Fruit fly (Drosophila melanogaster) whole organism, embryonic: ENCODE data around the gene mRpS26.

ENCODE experiments used
- Adf1 ChIP-seq: fragments of 200-800 bp; sonication (Bioruptor generic); IDR thresholded peaks from 2 replicates; pipeline ENCODE4 v1.3.6; 2022; ENCODE audit warnings: missing biosample characterization, missing genetic modification characterization
- Awh ChIP-seq: fragments of 200-800 bp; sonication (Bioruptor generic); IDR thresholded peaks from 2 replicates; pipeline ENCODE4, ENCODE4 v1.3.6; 2022; ENCODE audit warnings: missing biosample characterization, missing genetic modification characterization
- CG10267 ChIP-seq: fragments of 200-800 bp; sonication (Bioruptor generic); optimal IDR thresholded peaks from 2 replicates; lab custom pipeline; 2018; ENCODE audit warnings: missing biosample characterization, mild to moderate bottlenecking, missing genetic modification characterization, moderate library complexity
- CG10462 ChIP-seq: fragments of 200-800 bp; sonication (Bioruptor generic); optimal IDR thresholded peaks from 2 replicates; lab custom pipeline; 2016; ENCODE audit warnings: missing biosample characterization, missing genetic modification characterization
- CG11085 ChIP-seq: fragments of 200-800 bp; sonication (Bioruptor generic); IDR thresholded peaks from 2 replicates; pipeline ENCODE4 v1.3.6; 2022; ENCODE audit warnings: missing biosample characterization, missing genetic modification characterization
- CG11093 ChIP-seq: fragments of 200-800 bp; sonication (Bioruptor generic); IDR thresholded peaks from 3 replicates; pipeline ENCODE4 v1.3.6; 2022; ENCODE audit warnings: missing biosample characterization, missing genetic modification characterization
- CG11696 ChIP-seq: fragments of 200-800 bp; sonication (Bioruptor generic); IDR thresholded peaks from 2 replicates; pipeline ENCODE4 v1.3.6; 2022; ENCODE audit warnings: missing biosample characterization, missing genetic modification characterization
- CG12659 ChIP-seq: fragments of 200-800 bp; sonication (Bioruptor generic); optimal IDR thresholded peaks from 3 replicates; lab custom pipeline; 2017; ENCODE audit warnings: mild to moderate bottlenecking, missing biosample characterization, missing genetic modification reagents, missing genetic modification characterization
- CG13287 ChIP-seq: fragments of 200-800 bp; sonication (Bioruptor generic); IDR thresholded peaks from 2 replicates; pipeline ENCODE4 v1.3.6; 2022; ENCODE audit warnings: missing biosample characterization, missing genetic modification characterization; ENCODE audit not compliant: partially characterized antibody
- CG13894 ChIP-seq: fragments of 200-800 bp; sonication (Bioruptor generic); optimal IDR thresholded peaks from 3 replicates; lab custom pipeline; 2018; ENCODE audit warnings: missing biosample characterization, mild to moderate bottlenecking, missing genetic modification characterization, moderate library complexity
- CG14050 ChIP-seq: fragments of 200-800 bp; sonication (Bioruptor generic); IDR thresholded peaks from 3 replicates; pipeline ENCODE4 v1.3.6; 2022; ENCODE audit warnings: missing biosample characterization, missing genetic modification characterization
- CG1529 ChIP-seq: fragments of 200-800 bp; sonication (Bioruptor generic); optimal IDR thresholded peaks from 3 replicates; lab custom pipeline; 2018; ENCODE audit warnings: missing biosample characterization, missing genetic modification characterization
- CG17568 ChIP-seq: fragments of 200-800 bp; sonication (Bioruptor generic); optimal IDR thresholded peaks from 2 replicates; lab custom pipeline; 2018; ENCODE audit warnings: missing biosample characterization, mild to moderate bottlenecking, missing genetic modification characterization, moderate library complexity
- CG2678 ChIP-seq: fragments of 200-800 bp; sonication (Bioruptor generic); optimal IDR thresholded peaks from 3 replicates; lab custom pipeline; 2019; ENCODE audit warnings: missing biosample characterization, mild to moderate bottlenecking, missing genetic modification characterization, moderate library complexity
- CG2875 ChIP-seq: fragments of 200-800 bp; sonication (Bioruptor generic); optimal IDR thresholded peaks from 2 replicates; lab custom pipeline; 2017; ENCODE audit warnings: missing biosample characterization, mild to moderate bottlenecking, missing genetic modification characterization, missing genetic modification reagents
- CG30403 ChIP-seq: fragments of 200-800 bp; sonication (Bioruptor generic); optimal IDR thresholded peaks from 3 replicates; lab custom pipeline; 2016; ENCODE audit warnings: missing biosample characterization, missing genetic modification characterization
- CG31441 ChIP-seq: fragments of 200-800 bp; sonication (Bioruptor generic); IDR thresholded peaks from 2 replicates; pipeline ENCODE4 v1.3.6; 2022; ENCODE audit warnings: missing biosample characterization, missing genetic modification characterization
- CG4730 ChIP-seq: fragments of 200-800 bp; sonication (Bioruptor generic); IDR thresholded peaks from 2 replicates; pipeline ENCODE4 v1.3.6; 2022; ENCODE audit warnings: missing biosample characterization, missing genetic modification characterization
- CG4854 ChIP-seq: fragments of 200-800 bp; sonication (Bioruptor generic); optimal IDR thresholded peaks from 2 replicates; lab custom pipeline; 2016; ENCODE audit warnings: missing biosample characterization, missing genetic modification characterization, inconsistent platforms
- CG6254 ChIP-seq: fragments of 200-800 bp; sonication (Bioruptor generic); optimal IDR thresholded peaks from 3 replicates; lab custom pipeline; 2017; ENCODE audit warnings: mild to moderate bottlenecking, missing biosample characterization, missing genetic modification reagents, missing genetic modification characterization
- CG6813 ChIP-seq: fragments of 200-800 bp; sonication (Bioruptor generic); optimal IDR thresholded peaks from 2 replicates; lab custom pipeline; 2017; ENCODE audit warnings: missing biosample characterization, missing genetic modification characterization, mild to moderate bottlenecking, moderate library complexity, missing genetic modification reagents
- CG8388 ChIP-seq: fragments of 200-800 bp; sonication (Bioruptor generic); optimal IDR thresholded peaks from 2 replicates; lab custom pipeline; 2019; ENCODE audit warnings: missing biosample characterization, mild to moderate bottlenecking, missing genetic modification characterization, moderate library complexity
- CG8924 ChIP-seq: fragments of 200-800 bp; optimal IDR thresholded peaks from 3 replicates; lab custom pipeline; 2019; ENCODE audit warnings: missing biosample characterization, mild to moderate bottlenecking, missing genetic modification characterization, moderate library complexity
- CG9609 ChIP-seq: fragments of 200-800 bp; sonication (Bioruptor generic); optimal IDR thresholded peaks from 3 replicates; lab custom pipeline; 2016; ENCODE audit warnings: missing biosample characterization, missing genetic modification characterization
- Dref ChIP-seq: fragments of 200-800 bp; sonication (Bioruptor generic); IDR thresholded peaks from 2 replicates; pipeline ENCODE4 v1.3.6; 2022; ENCODE audit warnings: missing biosample characterization, missing genetic modification characterization
- Ets97D ChIP-seq: fragments of 200-800 bp; sonication (Bioruptor generic); optimal IDR thresholded peaks from 3 replicates; lab custom pipeline; 2016; ENCODE audit warnings: missing biosample characterization, missing genetic modification characterization
- Fer1 ChIP-seq: fragments of 200-800 bp; sonication (Bioruptor generic); optimal IDR thresholded peaks from 2 replicates; lab custom pipeline; 2017; ENCODE audit warnings: missing biosample characterization, mild to moderate bottlenecking, missing genetic modification characterization
- H15 ChIP-seq: fragments of 200-800 bp; sonication (Bioruptor generic); IDR thresholded peaks from 3 replicates; pipeline ENCODE4 v1.3.6; 2022; ENCODE audit warnings: missing biosample characterization, missing genetic modification characterization
- Hr78 ChIP-seq, 2 experiments: fragments of 200-800 bp in 1 of 2; fragments of >200 bp in 1 of 2; sonication (Bioruptor generic) in 1 of 2; optimal IDR thresholded peaks; 2 replicates each; lab custom pipeline; 2017 to 2019; ENCODE audit warnings: missing biosample characterization in 2 of 2, missing genetic modification characterization in 2 of 2, mild to moderate bottlenecking in 1 of 2, moderate library complexity in 1 of 2
- MESR4 ChIP-seq: fragments of 200-800 bp; sonication (Bioruptor generic); optimal IDR thresholded peaks from 2 replicates; lab custom pipeline; 2018; ENCODE audit warnings: missing biosample characterization, mild to moderate bottlenecking, missing genetic modification characterization, moderate library complexity
- Meics ChIP-seq: fragments of 200-800 bp; sonication (Bioruptor generic); optimal IDR thresholded peaks from 2 replicates; lab custom pipeline; 2017; ENCODE audit warnings: missing biosample characterization, mild to moderate bottlenecking, missing genetic modification characterization
- Nf-YB ChIP-seq: fragments of 200-800 bp; sonication (Bioruptor generic); optimal IDR thresholded peaks from 3 replicates; lab custom pipeline; 2019; ENCODE audit warnings: missing biosample characterization, mild to moderate bottlenecking, missing genetic modification characterization, moderate library complexity
- Ptx1 ChIP-seq: fragments of 200-800 bp; sonication (Bioruptor generic); IDR thresholded peaks from 2 replicates; pipeline ENCODE4 v1.3.6; 2022; ENCODE audit warnings: missing biosample characterization, missing genetic modification characterization
- Spps ChIP-seq: fragments of 200-800 bp; sonication (Bioruptor generic); optimal IDR thresholded peaks from 2 replicates; lab custom pipeline; 2018; ENCODE audit warnings: missing biosample characterization, mild to moderate bottlenecking, missing genetic modification characterization
- ac ChIP-seq: fragments of 200-800 bp; sonication (Bioruptor generic); optimal IDR thresholded peaks from 3 replicates; lab custom pipeline; 2017; ENCODE audit warnings: missing biosample characterization, mild to moderate bottlenecking, missing genetic modification characterization
- ase ChIP-seq: fragments of 200-800 bp; sonication (Bioruptor generic); IDR thresholded peaks from 3 replicates; pipeline ENCODE4 v1.3.6; 2022; ENCODE audit warnings: missing biosample characterization, missing genetic modification characterization
- bab2 ChIP-seq: fragments of 200-800 bp; sonication (Bioruptor generic); optimal IDR thresholded peaks from 2 replicates; lab custom pipeline; 2016; ENCODE audit warnings: missing biosample characterization, missing genetic modification characterization
- cg ChIP-seq: fragments of 200-800 bp; sonication (Bioruptor generic); optimal IDR thresholded peaks from 3 replicates; lab custom pipeline; 2019; ENCODE audit warnings: missing biosample characterization, mild to moderate bottlenecking, missing genetic modification characterization, moderate library complexity
- dmrt99B ChIP-seq: fragments of 200-800 bp; sonication (Bioruptor generic); optimal IDR thresholded peaks from 2 replicates; lab custom pipeline; 2018; ENCODE audit warnings: missing biosample characterization, mild to moderate bottlenecking, missing genetic modification characterization, moderate library complexity
- fd3F ChIP-seq: fragments of 200-800 bp; sonication (Bioruptor generic); optimal IDR thresholded peaks from 2 replicates; lab custom pipeline; 2018; ENCODE audit warnings: missing biosample characterization, mild to moderate bottlenecking, missing genetic modification characterization, moderate library complexity
- h ChIP-seq: fragments of >200 bp; optimal IDR thresholded peaks from 2 replicates; lab custom pipeline; 2017
- nmo ChIP-seq: fragments of 200-800 bp; sonication (Bioruptor generic); optimal IDR thresholded peaks from 2 replicates; lab custom pipeline; 2018; ENCODE audit warnings: missing biosample characterization, mild to moderate bottlenecking, missing genetic modification characterization, moderate library complexity
- org-1 ChIP-seq: fragments of 200-800 bp; sonication (Bioruptor generic); optimal IDR thresholded peaks from 2 replicates; lab custom pipeline; 2017; ENCODE audit warnings: missing biosample characterization, missing genetic modification characterization
- pita ChIP-seq: fragments of 200-800 bp; sonication (Bioruptor generic); optimal IDR thresholded peaks from 2 replicates; lab custom pipeline; 2017; ENCODE audit warnings: missing biosample characterization, mild to moderate bottlenecking, missing genetic modification characterization
- rib ChIP-seq: fragments of 200-800 bp; sonication (Bioruptor generic); IDR thresholded peaks from 2 replicates; pipeline ENCODE4 v1.3.6; 2022; ENCODE audit warnings: missing biosample characterization, missing genetic modification characterization
- sd ChIP-seq: fragments of 200-800 bp; sonication (Bioruptor generic); optimal IDR thresholded peaks from 3 replicates; lab custom pipeline; 2018; ENCODE audit warnings: missing biosample characterization, mild to moderate bottlenecking, missing genetic modification characterization, moderate library complexity
- sisA ChIP-seq: fragments of 200-800 bp; sonication (Bioruptor generic); IDR thresholded peaks from 2 replicates; pipeline ENCODE4 v1.3.6; 2022; ENCODE audit warnings: missing biosample characterization, missing genetic modification characterization
- tin ChIP-seq: fragments of 200-800 bp; sonication (Bioruptor generic); optimal IDR thresholded peaks from 3 replicates; lab custom pipeline; 2016; ENCODE audit warnings: missing biosample characterization, missing genetic modification characterization
- tna ChIP-seq: fragments of 200-800 bp; sonication (Bioruptor generic); IDR thresholded peaks from 2 replicates; pipeline ENCODE4 v1.3.6; 2022; ENCODE audit warnings: missing biosample characterization, missing genetic modification characterization; ENCODE audit not compliant: partially characterized antibody
- vvl ChIP-seq: fragments of 200-800 bp; sonication (Bioruptor generic); IDR thresholded peaks from 2 replicates; pipeline ENCODE4 v1.3.6; 2022; ENCODE audit warnings: missing biosample characterization, missing genetic modification characterization
- yki ChIP-seq: fragments of >200 bp; optimal IDR thresholded peaks from 3 replicates; lab custom pipeline; 2018

The mRpS26 gene

DNA sequence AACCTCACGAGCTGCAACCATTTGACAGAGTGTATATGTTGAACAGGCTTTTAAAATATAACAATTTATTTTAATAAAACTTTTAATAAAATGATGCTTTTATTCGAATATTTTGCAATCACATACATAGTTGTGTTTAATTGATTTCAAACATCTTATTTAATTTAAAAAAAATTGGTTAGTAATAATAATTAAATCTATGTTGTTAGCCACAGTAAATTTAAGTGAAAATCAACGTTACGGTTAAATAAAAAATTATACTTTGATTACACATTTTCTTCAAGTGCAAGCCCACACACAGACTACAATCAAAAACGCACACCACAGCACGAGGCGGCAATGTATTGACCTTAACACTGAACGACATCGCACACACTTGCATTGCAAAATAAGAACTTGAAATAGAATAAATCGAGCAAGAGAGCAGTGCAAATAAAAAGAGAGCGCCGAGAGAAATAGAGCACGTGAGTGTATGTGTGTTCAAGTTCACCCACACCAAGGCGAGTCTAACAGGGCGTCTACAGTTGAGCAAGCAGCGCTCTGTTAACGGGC, 43.3 kb upstream of the mRpS26 start (continued):
- no peak for TF ChIP-seq Dref (GFP tag; lab: Robert Waterston, UW)
- TF ChIP-seq CG10462 (GFP tag; lab: Kevin White, UChicago) = no peak
- TF ChIP-seq yki = peak; percentile 60
- no peak for TF ChIP-seq tna (GFP tag; lab: Robert Waterston, UW)
- TF ChIP-seq Adf1 (GFP tag; lab: Robert Waterston, UW) = peak; percentile 39; the same call in 1 of the 2 replicates
- no peak for TF ChIP-seq CG9609 (GFP tag; lab: Kevin White, UChicago)
- TF ChIP-seq cg (GFP tag; lab: Kevin White, UChicago) = peak; percentile 89
- peak; percentile 55; the same call in 1 of the 2 replicates for TF ChIP-seq CG31441
- no peak for TF ChIP-seq Fer1 (GFP tag; lab: Kevin White, UChicago)
- peak; percentile 31 for TF ChIP-seq dmrt99B
- TF ChIP-seq CG4854 (GFP tag; lab: Kevin White, UChicago) = no peak
- TF ChIP-seq CG6254 (GFP tag; lab: Kevin White, UChicago) = no peak
- no peak for TF ChIP-seq org-1 (GFP tag; lab: Kevin White, UChicago)
- TF ChIP-seq CG13287 (GFP tag; lab: Robert Waterston, UW) = peak; percentile 25; the same call in 1 of the 2 replicates
- no peak for TF ChIP-seq h (lab: Kevin White, UChicago)
- TF ChIP-seq CG14050 (GFP tag; lab: Robert Waterston, UW) = no peak
- no peak for TF ChIP-seq H15 (GFP tag; lab: Robert Waterston, UW)
- TF ChIP-seq CG4730 (GFP tag; lab: Robert Waterston, UW) = no peak
- TF ChIP-seq sisA (GFP tag; lab: Robert Waterston, UW) = no peak
- no peak for TF ChIP-seq ac (GFP tag; lab: Kevin White, UChicago)
- TF ChIP-seq Hr78 (GFP tag; optimal IDR thresholded peaks at IDR 0.05; lab: Kevin White, UChicago) = peak in 1 of 2 experiments; percentile 4
- TF ChIP-seq CG6813 = no peak
- TF ChIP-seq CG13894 (tag; lab: Kevin White, UChicago) = no peak
- no peak for TF ChIP-seq fd3F (GFP tag; lab: Kevin White, UChicago)
- TF ChIP-seq CG11696 (GFP tag; lab: Robert Waterston, UW) = no peak
- TF ChIP-seq sd = no peak
- peak; percentile 65 for TF ChIP-seq rib
- TF ChIP-seq CG11093 (GFP tag; lab: Robert Waterston, UW) = no peak
- TF ChIP-seq CG2678 (tag; lab: Kevin White, UChicago) = no peak
- no peak for TF ChIP-seq tin (GFP tag; lab: Kevin White, UChicago)
- peak; percentile 40 for TF ChIP-seq Meics (GFP tag; lab: Kevin White, UChicago)
- no peak for TF ChIP-seq CG12659 (GFP tag; lab: Kevin White, UChicago)
- TF ChIP-seq Awh (GFP tag; lab: Robert Waterston, UW) = no peak
- TF ChIP-seq CG30403 (GFP tag; lab: Kevin White, UChicago) = peak; percentile 36
- no peak for TF ChIP-seq CG2875
- TF ChIP-seq Spps = peak; percentile 58
- no peak for TF ChIP-seq Ets97D (GFP tag; lab: Kevin White, UChicago)
- no peak; the same call in 1 of the 2 replicates for TF ChIP-seq vvl (GFP tag; lab: Robert Waterston, UW)
- no peak for TF ChIP-seq pita (GFP tag; lab: Kevin White, UChicago)
- TF ChIP-seq CG1529 (GFP tag; lab: Kevin White, UChicago) = no peak
- 0 out of 2 replicates have a peak, but pooled peaks have one; percentile 24 for TF ChIP-seq Ptx1 (GFP tag; lab: Robert Waterston, UW)
- TF ChIP-seq CG11085 (GFP tag; lab: Robert Waterston, UW) = no peak
- TF ChIP-seq CG10267 (tag; lab: Kevin White, UChicago) = peak; percentile 45
- TF ChIP-seq MESR4 (GFP tag; lab: Kevin White, UChicago) = no peak
- TF ChIP-seq Nf-YB (GFP tag; lab: Kevin White, UChicago) = no peak
- TF ChIP-seq bab2 = no peak
- no peak for TF ChIP-seq ase
- TF ChIP-seq CG8388 (GFP tag; lab: Kevin White, UChicago) = peak; percentile 17
- TF ChIP-seq CG17568 (GFP tag; lab: Kevin White, UChicago) = no peak
- no peak for TF ChIP-seq CG8924
- peak; percentile 45 for TF ChIP-seq nmo (GFP tag; lab: Kevin White, UChicago)
